Worm (Caenorhabditis elegans): Measurements from ENCODE around the gene Y54G2A.76.

Y54G2A.76 gene

DNA sequence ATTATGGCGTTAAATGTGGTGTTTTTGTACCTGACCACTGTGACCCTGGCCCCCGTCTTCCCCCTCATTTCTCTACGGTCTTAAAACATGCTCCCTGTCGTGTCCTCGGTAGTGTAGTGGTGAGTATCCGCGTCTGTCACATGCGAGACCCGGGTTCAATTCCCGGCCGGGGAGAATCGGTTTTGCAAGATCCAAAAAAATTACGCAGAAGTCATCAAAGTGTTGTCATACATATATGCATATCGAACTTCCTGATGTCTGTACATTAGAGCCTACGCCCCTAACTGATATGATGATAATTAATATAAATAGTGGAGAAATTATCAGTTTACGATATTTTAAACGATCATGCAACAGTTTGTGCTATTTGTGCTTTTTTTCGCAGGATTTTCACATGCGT, 3.7 kb upstream of the Y54G2A.76 start, which contains the start of gene Y54G2A.45 (continued):
- TF ChIP-seq zip-11 (GFP tag; IDR thresholded peaks at IDR 0.05) (no peak), dve-1 (tag; optimal IDR thresholded peaks at IDR 0.05; ENCODE audit: insufficient read depth) (peak; percentile 88), lin-38 (GFP tag; IDR thresholded peaks at IDR 0.05) (peak; percentile 80), nhr-41 (GFP tag; IDR thresholded peaks at IDR 0.05) (peak; percentile 52; the same call in 1 of the 2 replicates)

DNA sequence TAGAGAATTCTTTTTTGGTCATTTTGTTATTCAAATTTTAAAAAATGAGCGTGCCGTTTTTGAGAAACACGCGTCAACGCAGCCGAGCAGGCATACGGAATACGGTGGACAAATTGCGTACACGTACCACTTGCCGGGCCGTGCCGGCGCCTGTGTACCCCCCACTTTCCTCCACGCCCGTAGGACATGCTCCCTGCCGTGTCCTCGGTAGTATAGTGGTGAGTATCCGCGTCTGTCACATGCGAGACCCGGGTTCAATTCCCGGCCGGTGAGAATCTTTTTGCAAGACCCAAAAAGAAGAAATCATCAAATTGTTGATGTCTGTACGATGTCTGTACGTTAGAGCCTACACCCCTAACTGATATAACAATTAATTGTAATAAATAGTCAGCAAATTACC, 1.1 kb upstream of the Y54G2A.76 start:
- TF ChIP-seq vab-7 (GFP tag; IDR thresholded peaks at IDR 0.05) (peak; percentile 67; the same call in 1 of the 2 replicates), dmd-6 (GFP tag; IDR thresholded peaks at IDR 0.05) (no peak), D1046.2 (GFP tag; IDR thresholded peaks at IDR 0.05) (0 out of 2 replicates have a peak, but pooled peaks have one; percentile 34), F49E8.2 (tag; optimal IDR thresholded peaks at IDR 0.05; ENCODE audit: borderline replicate concordance) (no peak), daf-16 (GFP tag; optimal IDR thresholded peaks at IDR 0.05) (peak in 1 of 2 experiments; percentile 5), daf-16 (tag; optimal IDR thresholded peaks at IDR 0.05) (peak; percentile 18), mxl-2 (GFP tag; conservative IDR thresholded peaks at IDR 0.05) (no peak), zip-11 (GFP tag; IDR thresholded peaks at IDR 0.05) (no peak), F44E2.7 (GFP tag; IDR thresholded peaks at IDR 0.05) (0 out of 2 replicates have a peak, but pooled peaks have one; percentile 67), dmd-8 (GFP tag; IDR thresholded peaks at IDR 0.05) (0 out of 2 replicates have a peak, but pooled peaks have one; percentile 53), set-16 (GFP tag; IDR thresholded peaks at IDR 0.05) (peak; percentile 41), tra-1 (GFP tag; IDR thresholded peaks at IDR 0.05) (peak; percentile 67; the same call in 1 of the 2 replicates), nhr-41 (GFP tag; IDR thresholded peaks at IDR 0.05) (no peak), php-3 (GFP tag; IDR thresholded peaks at IDR 0.05) (0 out of 2 replicates have a peak, but pooled peaks have one; percentile 25), mxl-3 (GFP tag; optimal IDR thresholded peaks at IDR 0.05) (peak; percentile 6), lin-29 (GFP tag; IDR thresholded peaks at IDR 0.05) (0 out of 2 replicates have a peak, but pooled peaks have one; percentile 19), pha-4 (GFP tag; IDR thresholded peaks at IDR 0.05) (0 out of 2 replicates have a peak, but pooled peaks have one; percentile 18), pha-4 (tag; optimal IDR thresholded peaks at IDR 0.05) (no peak), unc-130 (GFP tag; optimal IDR thresholded peaks at IDR 0.05) (peak; percentile 3), F26F4.8 (GFP tag; conservative IDR thresholded peaks at IDR 0.05) (0 out of 2 replicates have a peak, but pooled peaks have one; percentile 55), dmd-9 (GFP tag; IDR thresholded peaks at IDR 0.05) (0 out of 2 replicates have a peak, but pooled peaks have one; percentile 48), arid-1 (GFP tag; conservative IDR thresholded peaks at IDR 0.05) (0 out of 2 replicates have a peak, but pooled peaks have one; percentile 46), hlh-30 (tag; optimal IDR thresholded peaks at IDR 0.05; ENCODE audit: insufficient read depth) (peak; percentile 46), lin-38 (GFP tag; IDR thresholded peaks at IDR 0.05) (peak; percentile 58), dve-1 (tag; optimal IDR thresholded peaks at IDR 0.05; ENCODE audit: insufficient read depth) (no peak), Y105C5A.15 (GFP tag; IDR thresholded peaks at IDR 0.05) (0 out of 2 replicates have a peak, but pooled peaks have one; percentile 42), ZK337.2 (GFP tag; IDR thresholded peaks at IDR 0.05) (no peak), mes-2 (tag; optimal IDR thresholded peaks at IDR 0.05; ENCODE audit: poor library complexity, severe bottlenecking) (peak; percentile 43), lim-7 (GFP tag; IDR thresholded peaks at IDR 0.05) (peak; percentile 75)

DNA sequence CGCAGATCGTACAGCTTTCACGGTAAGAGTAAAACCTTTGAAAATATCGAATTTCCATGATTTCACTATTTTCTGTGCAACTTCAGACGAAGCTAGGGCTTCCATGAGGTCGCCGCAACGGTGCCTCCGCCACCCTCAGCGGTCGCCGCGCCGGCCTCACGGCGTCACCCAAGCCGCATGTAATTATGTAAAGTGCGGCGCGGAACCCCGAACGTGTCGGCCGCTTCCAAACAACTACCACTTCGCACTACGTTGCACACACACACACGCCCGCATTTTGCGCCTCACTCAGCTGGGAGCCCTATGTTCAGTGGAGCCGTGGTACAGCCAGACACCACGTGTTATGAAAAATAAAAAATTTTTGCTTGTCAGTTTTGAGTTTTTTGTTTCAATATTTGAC, 7.8 kb downstream of the Y54G2A.76 start:
- TF ChIP-seq mep-1 (tag; optimal IDR thresholded peaks at IDR 0.05) (no peak), dmd-6 (GFP tag; IDR thresholded peaks at IDR 0.05) (no peak), zip-11 (GFP tag; IDR thresholded peaks at IDR 0.05) (no peak), Y5F2A.4 (GFP tag; optimal IDR thresholded peaks at IDR 0.05) (no peak), madf-9 (GFP tag; conservative IDR thresholded peaks at IDR 0.05) (0 out of 2 replicates have a peak, but pooled peaks have one; percentile 23), hlh-30 (tag; optimal IDR thresholded peaks at IDR 0.05; ENCODE audit: insufficient read depth) (no peak), ZK546.5 (tag; optimal IDR thresholded peaks at IDR 0.05) (no peak), nhr-25 (tag; optimal IDR thresholded peaks at IDR 0.05; ENCODE audit: borderline replicate concordance, insufficient read depth) (no peak), ceh-28 (tag; optimal IDR thresholded peaks at IDR 0.05) (no peak), nhr-6 (tag; optimal IDR thresholded peaks at IDR 0.05) (no peak), aha-1 (tag) (peak; percentile 24), zfp-2 (tag; optimal IDR thresholded peaks at IDR 0.05) (no peak), nhr-42 (GFP tag; IDR thresholded peaks at IDR 0.05) (no peak), set-16 (GFP tag; IDR thresholded peaks at IDR 0.05) (peak; percentile 82)

All from whole organism, L4 larva.